Fruit fly (Drosophila melanogaster) whole organism, larva: Measurements from ENCODE around the gene Atg14.

Experiments used
- noc ChIP-seq: fragments of 200-800 bp; sonication (Bioruptor generic); optimal IDR thresholded peaks from 3 replicates; lab custom pipeline; 2019; ENCODE audit warnings: missing biosample characterization, mild to moderate bottlenecking, missing genetic modification characterization, moderate library complexity

The Atg14 gene

dm6 chr3R:29116167-29116725 lies at the start of gene Atg14:
Gene Atg14, plus strand, starts transcription at chr3R:29116391.
- TF ChIP-seq noc (tag; lab: Kevin White, UChicago): peak; percentile 2

dm6 chr3R:29067091-29067490 lies 49.1 kb upstream of the Atg14 start:
- TF ChIP-seq noc (tag; lab: Kevin White, UChicago): no peak

dm6 chr3R:29068430-29069207 lies 47.6 kb upstream of the Atg14 start:
- TF ChIP-seq noc (tag; lab: Kevin White, UChicago): peak; percentile 29

- TF ChIP-seq noc (tag; lab: Kevin White, UChicago): no peak
Measured at dm6 chr3R:29069208-29070072, 46.8 kb upstream of the Atg14 start.

dm6 chr3R:29071141-29071540 lies 45.0 kb upstream of the Atg14 start:
- TF ChIP-seq noc (tag; lab: Kevin White, UChicago): no peak

- no peak for TF ChIP-seq noc (tag; lab: Kevin White, UChicago)
Measured at dm6 chr3R:29072834-29073233, 43.4 kb upstream of the Atg14 start.

- peak; percentile 16 for TF ChIP-seq noc (tag; lab: Kevin White, UChicago)
Measured at dm6 chr3R:29074001-29074609, 42.1 kb upstream of the Atg14 start.

- peak; percentile 19 for TF ChIP-seq noc (tag; lab: Kevin White, UChicago)
Measured at dm6 chr3R:29075631-29076398, 40.4 kb upstream of the Atg14 start.

- no peak for TF ChIP-seq noc (tag; lab: Kevin White, UChicago)
Measured at dm6 chr3R:29076609-29077008, 39.6 kb upstream of the Atg14 start.

- no peak for TF ChIP-seq noc (tag; lab: Kevin White, UChicago)
Measured at dm6 chr3R:29077572-29077971, 38.6 kb upstream of the Atg14 start.

dm6 chr3R:29082034-29082433 lies 34.2 kb upstream of the Atg14 start:
- TF ChIP-seq noc (tag; lab: Kevin White, UChicago): no peak

- TF ChIP-seq noc (tag; lab: Kevin White, UChicago): no peak
Measured at dm6 chr3R:29082511-29083296, 33.5 kb upstream of the Atg14 start.

- TF ChIP-seq noc (tag; lab: Kevin White, UChicago): no peak
Measured at dm6 chr3R:29083459-29084457, 32.4 kb upstream of the Atg14 start.
